Fruit fly (Drosophila melanogaster): Measurements from ENCODE around the gene CG31816.
A peak's percentile ranks its signal among the peaks of the same experiment; 100 is the strongest.

dm6 chr2L:16521345-16522285 lies 20.7 kb upstream of the CG31816 start:
- TF ChIP-seq Hr39 (GFP tag; optimal IDR thresholded peaks at IDR 0.05): no peak
- peak; percentile 84 for TF ChIP-seq Lpt (GFP tag; optimal IDR thresholded peaks at IDR 0.05)
- peak; percentile 11 for TF ChIP-seq esn (GFP tag; optimal IDR thresholded peaks at IDR 0.05)
- peak; percentile 21 for TF ChIP-seq CG3032 (tag; optimal IDR thresholded peaks at IDR 0.05)
- TF ChIP-seq Eip93F (GFP tag; optimal IDR thresholded peaks at IDR 0.05): peak; percentile 25
- TF ChIP-seq Sox14 (GFP tag; optimal IDR thresholded peaks at IDR 0.05): peak; percentile 63
- TF ChIP-seq OdsH (GFP tag; optimal IDR thresholded peaks at IDR 0.05): peak; percentile 8
